Worm (Caenorhabditis elegans): ENCODE data around the gene str-151.

DNA sequence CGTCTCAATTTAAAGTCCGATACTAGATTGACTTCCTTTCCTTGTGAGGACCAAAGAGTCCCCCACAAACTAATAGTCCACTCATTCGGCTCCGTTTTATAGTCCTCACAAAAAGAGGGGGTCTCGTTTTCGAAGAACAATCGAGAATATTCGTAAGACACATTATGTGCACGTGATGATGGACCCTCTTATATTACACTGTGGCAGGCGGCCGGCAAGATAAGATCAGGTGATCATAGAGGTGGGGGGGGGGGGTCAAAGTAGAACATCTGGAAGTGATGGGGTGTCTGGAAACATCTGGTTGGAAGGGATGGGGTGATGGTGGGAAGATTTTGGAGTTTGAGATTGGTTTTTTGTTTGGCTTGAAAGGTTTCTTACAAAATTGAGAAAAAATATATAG is 22.4 kb downstream of the str-151 start:
- no peak for TF ChIP-seq unc-39 (tag; optimal IDR thresholded peaks at IDR 0.05)
- no peak for TF ChIP-seq ceh-83 (GFP tag; optimal IDR thresholded peaks at IDR 0.05)
- TF ChIP-seq ces-1 (GFP tag; optimal IDR thresholded peaks at IDR 0.05): no peak
- no peak for TF ChIP-seq sptf-1 (tag; optimal IDR thresholded peaks at IDR 0.05)
- no peak for TF ChIP-seq bed-3 (GFP tag; optimal IDR thresholded peaks at IDR 0.05)
- TF ChIP-seq nhr-12 (tag; optimal IDR thresholded peaks at IDR 0.05): no peak
- TF ChIP-seq mab-5 (tag; optimal IDR thresholded peaks at IDR 0.05): no peak
- no peak for TF ChIP-seq lsy-2 (tag; optimal IDR thresholded peaks at IDR 0.05)

Measured in whole organism, mixed stage, embryonic.